Worm (Caenorhabditis elegans): Measurements from ENCODE around the gene W10C4.1.

Gene W10C4.1

DNA sequence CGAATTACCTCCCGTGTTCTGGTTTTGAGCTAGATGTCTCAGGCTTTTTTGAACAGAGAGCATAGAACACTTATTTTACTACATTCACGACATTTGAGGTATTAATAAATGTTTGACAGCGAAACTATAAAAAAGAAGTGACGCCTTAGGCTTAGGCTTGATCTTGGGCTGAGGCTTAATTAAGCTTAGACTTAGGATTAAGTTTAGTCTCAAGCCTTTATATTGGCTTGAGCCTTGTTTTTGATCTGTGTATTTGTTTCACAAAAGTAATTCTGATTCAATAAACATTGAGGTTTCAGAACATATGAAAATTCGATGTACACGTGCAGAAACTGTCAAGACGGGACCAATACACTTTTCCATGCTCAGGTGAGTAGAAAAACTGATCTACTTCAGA lies 2.8 kb upstream of the W10C4.1 start, which contains the start of gene klp-20:
Gene klp-20, plus strand, starts transcription at position 298 of the 397 bp plus-strand sequence.
- no peak for TF ChIP-seq ceh-16 (tag; optimal IDR thresholded peaks at IDR 0.05)
- TF ChIP-seq zag-1 (tag; optimal IDR thresholded peaks at IDR 0.05) = no peak
- TF ChIP-seq nhr-76 (tag; optimal IDR thresholded peaks at IDR 0.05) = no peak
- TF ChIP-seq ceh-82 (tag; optimal IDR thresholded peaks at IDR 0.05) = no peak

DNA sequence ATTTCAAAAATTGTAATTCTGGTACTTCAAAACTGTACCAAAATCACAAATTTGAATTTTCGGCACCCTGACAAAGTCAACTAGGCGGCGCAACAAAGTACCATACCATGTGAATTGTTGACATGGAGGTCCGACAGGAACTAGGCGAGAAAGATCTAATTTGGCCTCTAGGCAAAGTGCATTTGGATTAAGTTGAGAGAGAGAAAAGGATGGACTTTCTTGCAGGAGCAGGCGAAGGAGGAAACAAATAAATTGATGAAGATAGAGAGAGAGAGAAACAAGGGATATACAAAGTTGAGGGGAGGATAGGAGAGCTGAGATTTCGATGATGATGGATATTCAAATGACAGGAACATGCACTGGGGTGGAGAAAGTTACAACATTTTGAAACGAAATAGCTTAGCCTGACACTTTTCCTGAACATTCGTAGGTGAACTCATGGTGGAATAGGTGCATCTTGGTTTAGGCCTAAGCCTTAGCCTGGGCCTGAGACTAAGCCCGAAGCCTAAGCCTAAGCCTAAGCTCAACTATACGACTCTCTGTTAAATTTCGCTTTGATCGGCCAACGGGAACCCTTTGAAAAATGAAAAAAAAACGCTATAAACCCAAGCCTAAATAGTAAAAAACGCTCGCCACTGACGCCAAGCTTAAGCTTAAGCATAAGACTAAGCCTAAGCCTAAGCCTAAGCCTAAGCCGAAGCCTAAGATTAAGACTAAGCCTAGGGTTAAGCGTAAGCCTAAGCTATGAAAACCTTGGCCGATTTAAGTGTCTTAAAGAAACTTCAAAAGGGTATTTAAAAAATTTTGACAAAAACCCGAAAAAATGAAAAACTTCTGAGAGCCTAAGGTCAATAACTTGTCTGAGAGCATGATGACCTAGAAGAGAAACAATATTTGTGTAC lies 2.1 kb upstream of the W10C4.1 start:
- TF ChIP-seq ceh-82 (tag; optimal IDR thresholded peaks at IDR 0.05) (no peak), ama-1 (optimal IDR thresholded peaks at IDR 0.05) (no peak)

DNA sequence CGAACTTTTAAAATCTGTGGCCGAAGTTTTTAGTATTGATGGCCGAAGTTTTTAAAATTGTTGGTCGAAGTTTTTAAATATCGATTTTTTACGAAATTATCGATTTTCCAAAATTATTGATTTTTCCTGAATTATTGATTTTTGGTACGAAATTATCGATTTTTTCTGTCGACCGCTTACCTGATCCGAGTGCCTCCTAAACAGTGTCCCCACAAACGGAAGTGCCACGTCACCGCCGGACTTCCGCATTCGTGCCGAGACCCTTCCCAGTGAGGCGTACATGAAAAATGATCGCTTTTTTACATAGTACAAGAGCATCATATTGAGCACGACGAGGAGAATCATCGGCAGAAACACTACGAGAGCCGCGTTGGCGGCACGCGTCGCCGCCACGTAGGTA lies 3.0 kb downstream of the W10C4.1 start:
- TF ChIP-seq eor-1 (tag; optimal IDR thresholded peaks at IDR 0.05) (no peak), aly-2 (tag; optimal IDR thresholded peaks at IDR 0.05) (no peak), nhr-23 (tag; optimal IDR thresholded peaks at IDR 0.05) (no peak), egl-27 (tag; optimal IDR thresholded peaks at IDR 0.05) (no peak), egl-5 (tag; optimal IDR thresholded peaks at IDR 0.05) (no peak), ceh-28 (tag; optimal IDR thresholded peaks at IDR 0.05) (peak; percentile 96)

- no peak for TF ChIP-seq elt-2 (tag; optimal IDR thresholded peaks at IDR 0.05)
- TF ChIP-seq jun-1 (tag; optimal IDR thresholded peaks at IDR 0.05) = no peak
- no peak for TF ChIP-seq nhr-237 (tag; optimal IDR thresholded peaks at IDR 0.05)
- TF ChIP-seq pqm-1 (tag; optimal IDR thresholded peaks at IDR 0.05) = no peak
- TF ChIP-seq snpc-4 (tag; optimal IDR thresholded peaks at IDR 0.05) = no peak
- no peak for TF ChIP-seq R02D3.7 (tag; optimal IDR thresholded peaks at IDR 0.05)
- TF ChIP-seq fos-1 (tag; optimal IDR thresholded peaks at IDR 0.05) = no peak
- TF ChIP-seq hmg-11 (tag; optimal IDR thresholded peaks at IDR 0.05) = no peak
- TF ChIP-seq elt-3 (tag; optimal IDR thresholded peaks at IDR 0.05) = no peak
- TF ChIP-seq lsy-12 (tag; optimal IDR thresholded peaks at IDR 0.05) = no peak
- no peak for TF ChIP-seq lin-15B (tag; optimal IDR thresholded peaks at IDR 0.05)
- no peak for TF ChIP-seq fkh-2 (tag; optimal IDR thresholded peaks at IDR 0.05)
These were observed 12.8 kb downstream of the W10C4.1 start, which contains the start of gene F40G9.17 for ce11 chrIII:194160-194559. F40G9.17 (plus strand) TSS chrIII:194460.

DNA sequence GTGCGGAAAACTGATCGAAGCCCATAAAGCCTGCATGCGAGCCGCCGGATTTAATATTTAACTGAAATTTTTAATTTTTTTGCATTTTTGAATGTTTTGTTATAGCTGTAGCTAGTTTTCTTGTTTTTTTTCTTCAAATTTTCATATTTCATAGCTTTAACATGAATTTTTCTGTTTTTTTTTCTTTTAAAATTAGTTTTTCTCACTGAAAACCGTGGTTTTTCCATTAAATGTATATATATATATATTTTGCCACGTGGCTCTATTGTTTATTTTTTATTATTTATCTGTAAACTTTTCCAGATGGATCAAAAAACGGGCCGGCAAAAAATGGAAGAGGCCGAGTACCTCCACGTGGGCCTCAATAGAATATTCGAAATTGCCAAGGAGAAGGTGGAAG lies 15.1 kb downstream of the W10C4.1 start, which contains the start of gene sec-20:
Gene sec-20, plus strand, starts transcription at position 301 of the 400 bp plus-strand sequence.
- TF ChIP-seq fkh-10 (GFP tag; optimal IDR thresholded peaks at IDR 0.05) (no peak), ceh-16 (tag; optimal IDR thresholded peaks at IDR 0.05) (no peak), nhr-11 (tag; optimal IDR thresholded peaks at IDR 0.05) (no peak), ZK546.5 (tag; optimal IDR thresholded peaks at IDR 0.05) (no peak), daf-12 (tag; optimal IDR thresholded peaks at IDR 0.05) (no peak), ceh-82 (tag; optimal IDR thresholded peaks at IDR 0.05) (no peak), egl-5 (tag; optimal IDR thresholded peaks at IDR 0.05) (no peak), mml-1 (tag; optimal IDR thresholded peaks at IDR 0.05) (no peak), mdl-1 (tag; optimal IDR thresholded peaks at IDR 0.05) (no peak), nhr-77 (tag; optimal IDR thresholded peaks at IDR 0.05) (no peak), ceh-28 (tag; optimal IDR thresholded peaks at IDR 0.05) (no peak), snpc-4 (tag; optimal IDR thresholded peaks at IDR 0.05) (no peak), ama-1 (optimal IDR thresholded peaks at IDR 0.05) (no peak), pha-4 (tag; optimal IDR thresholded peaks at IDR 0.05) (no peak), unc-62 (GFP tag; optimal IDR thresholded peaks at IDR 0.05) (no peak), unc-39 (tag; optimal IDR thresholded peaks at IDR 0.05) (no peak), nhr-43 (tag; optimal IDR thresholded peaks at IDR 0.05; ENCODE audit: poor library complexity, severe bottlenecking) (no peak), sea-2 (GFP tag; optimal IDR thresholded peaks at IDR 0.05) (no peak), lin-39 (tag; optimal IDR thresholded peaks at IDR 0.05) (no peak)

Data from whole organism, L3 larva.